Fruit fly (Drosophila melanogaster): Measurements from ENCODE around the gene Ank.

- TF ChIP-seq Eip75B (GFP tag; optimal IDR thresholded peaks at IDR 0.05) (no peak), pdm3 (GFP tag; optimal IDR thresholded peaks at IDR 0.05) (no peak), CG6163 (GFP tag; IDR thresholded peaks at IDR 0.05) (no peak), achi (GFP tag; optimal IDR thresholded peaks at IDR 0.05) (no peak), Smox (GFP tag; optimal IDR thresholded peaks at IDR 0.05) (no peak), Eip78C (GFP tag) (no peak), Sox102F (GFP tag; optimal IDR thresholded peaks at IDR 0.05) (no peak), CG16779 (tag; optimal IDR thresholded peaks at IDR 0.05) (no peak), Hr39 (GFP tag; optimal IDR thresholded peaks at IDR 0.05) (no peak), Eip93F (GFP tag; optimal IDR thresholded peaks at IDR 0.05) (no peak), CG4318 (GFP tag; optimal IDR thresholded peaks at IDR 0.05) (no peak)
These were observed 37.6 kb downstream of the Ank start for dm6 chr4:92000-92399.

All from whole organism, prepupa.